Worm (Caenorhabditis elegans) whole organism, young adult: Measurements from ENCODE around the gene T15H9.4.

Experiments used
- B0261.1 ChIP-seq: sonication (generic microtip); optimal IDR thresholded peaks from 2 replicates; lab custom pipeline; 2016; ENCODE audit warnings: mild to moderate bottlenecking, missing genetic modification characterization, moderate library complexity, missing compliant biosample characterization
- F22D6.2 ChIP-seq: sonication (generic microtip); optimal IDR thresholded peaks from 2 replicates; lab custom pipeline; 2016; ENCODE audit warnings: mild to moderate bottlenecking, missing genetic modification characterization, missing compliant biosample characterization
- F23B12.7 ChIP-seq: sonication (generic microtip); optimal IDR thresholded peaks from 2 replicates; lab custom pipeline; 2017; ENCODE audit warnings: missing genetic modification characterization, mild to moderate bottlenecking, missing compliant biosample characterization, antibody characterized with exemption, moderate library complexity; ENCODE audit not compliant: insufficient read depth
- F55B11.4 ChIP-seq: sonication (generic microtip); optimal IDR thresholded peaks from 2 replicates; lab custom pipeline; 2016; ENCODE audit warnings: missing compliant biosample characterization, missing genetic modification characterization, borderline replicate concordance; ENCODE audit not compliant: insufficient read depth
- Y53F4B.3 ChIP-seq: fragments of 200-800 bp; sonication (Bioruptor generic); IDR thresholded peaks from 2 replicates; pipeline ENCODE4 v1.3.6; 2022; ENCODE audit warnings: missing genetic modification reagents, missing genetic modification characterization, missing compliant biosample characterization
- Y79H2A.3 ChIP-seq: fragments of 200-800 bp; sonication (Bioruptor generic); conservative IDR thresholded peaks from 2 replicates; pipeline ENCODE4 v1.3.6; 2022; ENCODE audit warnings: missing genetic modification reagents, missing genetic modification characterization, missing compliant biosample characterization
- ZK185.1 ChIP-seq: sonication (generic microtip); optimal IDR thresholded peaks from 2 replicates; lab custom pipeline; 2016; ENCODE audit warnings: mild to moderate bottlenecking, missing genetic modification characterization, missing compliant biosample characterization; ENCODE audit not compliant: poor library complexity, severe bottlenecking
- attf-6 ChIP-seq: fragments of 200-800 bp; sonication (Bioruptor generic); IDR thresholded peaks from 2 replicates; pipeline ENCODE4 v1.3.6; 2022; ENCODE audit warnings: missing genetic modification reagents, missing genetic modification characterization, missing compliant biosample characterization
- cebp-2 ChIP-seq: fragments of 200-800 bp; sonication (Bioruptor generic); IDR thresholded peaks from 2 replicates; pipeline ENCODE4 v1.3.6; 2022; ENCODE audit warnings: missing genetic modification characterization, missing compliant biosample characterization
- ceh-27 ChIP-seq: fragments of 200-800 bp; sonication (Bioruptor generic); optimal IDR thresholded peaks from 2 replicates; lab custom pipeline; 2018; ENCODE audit warnings: mild to moderate bottlenecking, missing genetic modification characterization, moderate library complexity, missing compliant biosample characterization
- chd-7 ChIP-seq: sonication (generic microtip); optimal IDR thresholded peaks from 2 replicates; lab custom pipeline; 2016; ENCODE audit warnings: mild to moderate bottlenecking, missing genetic modification characterization, moderate library complexity, missing compliant biosample characterization
- efl-1 ChIP-seq: fragments of 150-350 bp; optimal IDR thresholded peaks from 2 replicates; lab custom pipeline; 2014; ENCODE audit warnings: missing biosample characterization, missing genetic modification reagents, missing genetic modification characterization
- egl-18 ChIP-seq: fragments of 200-800 bp; sonication (Bioruptor generic); IDR thresholded peaks from 2 replicates; pipeline ENCODE4 v1.3.6; 2022; ENCODE audit warnings: missing genetic modification reagents, missing genetic modification characterization, missing compliant biosample characterization
- ekl-4 ChIP-seq: fragments of 200-800 bp; sonication (Bioruptor generic); IDR thresholded peaks from 2 replicates; pipeline ENCODE4 v1.3.6; 2022; ENCODE audit warnings: missing genetic modification reagents, missing genetic modification characterization, missing compliant biosample characterization
- ets-4 ChIP-seq: fragments of 200-800 bp; sonication (Bioruptor generic); optimal IDR thresholded peaks from 2 replicates; lab custom pipeline; 2018; ENCODE audit warnings: mild to moderate bottlenecking, missing genetic modification characterization, missing compliant biosample characterization
- fkh-3 ChIP-seq: sonication (generic microtip); optimal IDR thresholded peaks from 2 replicates; lab custom pipeline; 2016; ENCODE audit warnings: mild to moderate bottlenecking, missing genetic modification characterization, missing compliant biosample characterization
- hmg-1.2 ChIP-seq: fragments of 200-800 bp; sonication (Bioruptor generic); IDR thresholded peaks from 2 replicates; pipeline ENCODE4 v1.3.6; 2022; ENCODE audit warnings: missing genetic modification reagents, missing genetic modification characterization, missing compliant biosample characterization
- lag-1 ChIP-seq: fragments of 200-800 bp; sonication (Bioruptor generic); IDR thresholded peaks from 2 replicates; pipeline ENCODE4 v1.3.6; 2022; ENCODE audit warnings: missing genetic modification reagents, missing genetic modification characterization, missing compliant biosample characterization
- let-607 ChIP-seq, 2 experiments: fragments of 200-800 bp in 1 of 2; sonication (Bioruptor generic) in 1 of 2; sonication (generic microtip) in 1 of 2; optimal IDR thresholded peaks; 2 replicates each; lab custom pipeline; 2016 to 2018; ENCODE audit warnings: mild to moderate bottlenecking in 2 of 2, missing compliant biosample characterization in 2 of 2, missing genetic modification characterization in 2 of 2, moderate library complexity in 2 of 2, missing genotype in 1 of 2
- lin-26 ChIP-seq: fragments of 200-800 bp; sonication (Bioruptor generic); IDR thresholded peaks from 2 replicates; pipeline ENCODE4 v1.3.6; 2022; ENCODE audit warnings: missing genetic modification reagents, missing genetic modification characterization, missing compliant biosample characterization
- lin-40 ChIP-seq: sonication (generic microtip); optimal IDR thresholded peaks from 2 replicates; lab custom pipeline; 2016; ENCODE audit warnings: missing genetic modification characterization, mild to moderate bottlenecking, missing compliant biosample characterization, missing genotype, missing genetic modification reagents
- lin-54 ChIP-seq: fragments of 200-800 bp; sonication (Bioruptor generic); optimal IDR thresholded peaks from 2 replicates; lab custom pipeline; 2018; ENCODE audit warnings: mild to moderate bottlenecking, missing genetic modification characterization, missing compliant biosample characterization
- lsy-27 ChIP-seq: sonication (generic microtip); optimal IDR thresholded peaks from 2 replicates; lab custom pipeline; 2017; ENCODE audit warnings: missing genetic modification characterization, mild to moderate bottlenecking, missing compliant biosample characterization, antibody characterized with exemption, missing genotype, borderline replicate concordance; ENCODE audit not compliant: insufficient read depth
- madf-8 ChIP-seq: fragments of 200-800 bp; sonication (Bioruptor generic); conservative IDR thresholded peaks from 2 replicates; pipeline ENCODE4 v1.3.6; 2022; ENCODE audit warnings: missing genetic modification reagents, missing genetic modification characterization, missing compliant biosample characterization
- mel-28 ChIP-seq: sonication (generic microtip); optimal IDR thresholded peaks from 2 replicates; lab custom pipeline; 2016; ENCODE audit warnings: borderline replicate concordance, mild to moderate bottlenecking, missing genetic modification characterization, missing compliant biosample characterization
- mes-4 ChIP-seq: sonication (generic microtip); optimal IDR thresholded peaks from 2 replicates; lab custom pipeline; 2016; ENCODE audit warnings: missing genotype, missing genetic modification characterization, missing compliant biosample characterization
- nhr-179 ChIP-seq: sonication (generic microtip); optimal IDR thresholded peaks from 2 replicates; lab custom pipeline; 2016; ENCODE audit warnings: mild to moderate bottlenecking, missing genetic modification characterization, missing compliant biosample characterization
- nhr-80 ChIP-seq: sonication (generic microtip); optimal IDR thresholded peaks from 2 replicates; lab custom pipeline; 2016; ENCODE audit warnings: missing genetic modification characterization, missing compliant biosample characterization
- sdz-38 ChIP-seq: sonication (generic microtip); optimal IDR thresholded peaks from 2 replicates; lab custom pipeline; 2016; ENCODE audit warnings: missing genotype, missing genetic modification characterization, missing compliant biosample characterization
- sptf-2 ChIP-seq: fragments of 200-800 bp; sonication (Bioruptor generic); optimal IDR thresholded peaks from 2 replicates; lab custom pipeline; 2018; ENCODE audit warnings: mild to moderate bottlenecking, missing genetic modification characterization, missing compliant biosample characterization
- unc-130 ChIP-seq: sonication (generic microtip); optimal IDR thresholded peaks from 2 replicates; lab custom pipeline; 2016; ENCODE audit warnings: missing genetic modification reagents, missing genetic modification characterization, missing compliant biosample characterization
- ztf-3 ChIP-seq: fragments of 200-800 bp; sonication (Bioruptor generic); optimal IDR thresholded peaks from 2 replicates; lab custom pipeline; 2018; ENCODE audit warnings: mild to moderate bottlenecking, missing genetic modification characterization, missing compliant biosample characterization

Gene T15H9.4

ce11 chrII:9655530-9656139, 44.0 kb downstream of the T15H9.4 start, which contains the start of gene ZK1307.1:
Gene ZK1307.1 (minus strand): TSS chrII:9655580.
- TF ChIP-seq ztf-3 (GFP tag; lab: Kevin White, UChicago): no peak
- TF ChIP-seq sptf-2 (GFP tag; lab: Kevin White, UChicago): no peak

DNA sequence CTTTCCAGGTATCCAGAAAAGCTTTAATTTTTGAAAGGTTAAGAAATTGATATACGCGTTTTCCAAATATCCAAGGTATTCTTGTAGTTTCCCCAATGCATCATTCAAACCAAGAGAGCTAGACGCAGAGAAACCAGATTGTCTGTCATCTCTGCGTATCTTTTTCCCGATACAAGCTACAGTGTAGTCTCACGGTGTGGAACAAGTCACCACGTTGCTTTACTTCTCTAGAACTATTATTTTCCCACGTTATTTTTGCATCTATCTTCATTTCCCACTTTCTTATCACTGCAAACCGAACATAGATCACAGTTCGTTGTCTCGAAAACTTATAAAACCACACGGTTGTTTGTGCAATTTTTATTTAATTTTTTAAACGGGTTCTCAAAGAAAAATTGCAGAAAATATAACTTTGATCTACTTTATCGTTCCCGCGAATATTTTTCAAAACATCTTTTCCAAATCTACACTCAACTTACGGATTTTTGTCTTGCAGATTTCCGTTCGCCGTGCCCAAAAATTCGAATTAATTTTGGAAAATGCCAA, 44.6 kb downstream of the T15H9.4 start, which contains the start of gene gstk-1:
gstk-1 (plus strand) TSS at position 496 of the 546 bp plus-strand sequence.
- TF ChIP-seq B0261.1 (no peak), chd-7 (tag; lab: Kevin White, UChicago) (no peak), nhr-80 (tag; lab: Kevin White, UChicago) (peak; percentile 53), lin-40 (tag; lab: Kevin White, UChicago) (peak; percentile 17), hmg-1.2 (GFP tag; lab: Robert Waterston, UW) (peak; percentile 26; the same call in 1 of the 2 replicates)

ce11 chrII:9658915-9659314, 47.2 kb downstream of the T15H9.4 start, which contains the start of gene ZK1320.2:
Gene ZK1320.2 (minus strand): TSS chrII:9659002.
- no peak for TF ChIP-seq egl-18
- TF ChIP-seq let-607 (tag; optimal IDR thresholded peaks at IDR 0.05; lab: Kevin White, UChicago): peak in 1 of 2 experiments; percentile 7
- no peak for TF ChIP-seq Y79H2A.3 (GFP tag; lab: Robert Waterston, UW)
- TF ChIP-seq nhr-80 (tag; lab: Kevin White, UChicago): peak; percentile 48

- TF ChIP-seq nhr-80 (tag; lab: Kevin White, UChicago) (peak; percentile 56), ekl-4 (GFP tag; lab: Robert Waterston, UW) (no peak)
Observed at ce11 chrII:9660379-9660778, 48.7 kb downstream of the T15H9.4 start, which contains the start of gene ZK1320.3. Gene ZK1320.3 (minus strand): TSS chrII:9660419.

DNA sequence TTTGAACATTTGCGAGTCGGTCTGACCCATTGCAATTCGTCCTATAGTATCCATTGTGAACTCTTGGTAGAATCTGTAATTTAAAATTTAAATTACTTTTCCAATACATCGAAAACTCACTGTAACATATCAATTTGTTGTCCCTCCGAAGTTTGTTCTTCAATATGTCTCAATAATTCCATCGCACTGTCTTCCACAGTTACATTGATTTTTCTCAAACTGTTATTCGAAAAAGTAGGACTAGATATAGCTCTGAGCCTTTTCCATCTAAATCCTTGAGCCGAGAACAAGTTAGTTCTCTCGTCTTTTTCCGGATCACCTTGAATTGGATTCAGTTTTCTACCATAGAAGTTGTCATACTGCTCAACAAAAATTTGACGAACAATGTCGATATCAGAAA, 50.5 kb downstream of the T15H9.4 start:
- no peak for TF ChIP-seq attf-6 (GFP tag; lab: Robert Waterston, UW)
- TF ChIP-seq efl-1: no peak
- no peak for TF ChIP-seq ets-4 (GFP tag; lab: Kevin White, UChicago)
- TF ChIP-seq cebp-2 (GFP tag; lab: Robert Waterston, UW): no peak
- no peak for TF ChIP-seq Y53F4B.3 (GFP tag; lab: Robert Waterston, UW)
- TF ChIP-seq sdz-38 (tag; lab: Kevin White, UChicago): no peak
- no peak for TF ChIP-seq lin-26 (GFP tag; lab: Robert Waterston, UW)
- no peak for TF ChIP-seq ceh-27 (GFP tag; lab: Kevin White, UChicago)
- TF ChIP-seq lag-1: no peak
- no peak for TF ChIP-seq F55B11.4 (tag; lab: Kevin White, UChicago)

ce11 chrII:9662797-9663196, 51.1 kb downstream of the T15H9.4 start, which contains the start of gene cyp-13A10:
Gene cyp-13A10 (minus strand): TSS chrII:9662884.
- TF ChIP-seq mel-28: no peak
- TF ChIP-seq unc-130: no peak
- TF ChIP-seq nhr-179 (tag; lab: Kevin White, UChicago): no peak
- no peak for TF ChIP-seq lsy-27
- no peak for TF ChIP-seq lin-54 (GFP tag; lab: Kevin White, UChicago)
- no peak for TF ChIP-seq mes-4 (tag; lab: Kevin White, UChicago)
- TF ChIP-seq madf-8: no peak
- TF ChIP-seq B0261.1: no peak
- TF ChIP-seq fkh-3 (tag; lab: Kevin White, UChicago): no peak
- TF ChIP-seq F23B12.7 (tag; lab: Kevin White, UChicago): no peak
- TF ChIP-seq ZK185.1: no peak
- TF ChIP-seq F22D6.2 (tag; lab: Kevin White, UChicago): no peak
